Worm (Caenorhabditis elegans) whole organism, young adult: ENCODE measurements around the gene K01A11.3.

ENCODE experiments used
- C06A6.2 ChIP-seq: fragments of 200-800 bp; sonication (Bioruptor generic); conservative IDR thresholded peaks from 2 replicates; pipeline ENCODE4 v1.3.6; 2022; ENCODE audit warnings: missing genetic modification characterization, missing compliant biosample characterization
- D2030.7 ChIP-seq: fragments of 200-800 bp; sonication (Bioruptor generic); IDR thresholded peaks from 2 replicates; pipeline ENCODE4 v1.3.6; 2022; ENCODE audit warnings: missing genetic modification reagents, missing genetic modification characterization, missing compliant biosample characterization
- F22D6.2 ChIP-seq: sonication (generic microtip); optimal IDR thresholded peaks from 2 replicates; lab custom pipeline; 2016; ENCODE audit warnings: mild to moderate bottlenecking, missing genetic modification characterization, missing compliant biosample characterization
- F23B12.7 ChIP-seq: sonication (generic microtip); optimal IDR thresholded peaks from 2 replicates; lab custom pipeline; 2017; ENCODE audit warnings: missing genetic modification characterization, mild to moderate bottlenecking, missing compliant biosample characterization, antibody characterized with exemption, moderate library complexity; ENCODE audit not compliant: insufficient read depth
- F49E8.2 ChIP-seq: sonication (generic microtip); optimal IDR thresholded peaks from 3 replicates; lab custom pipeline; 2017; ENCODE audit warnings: missing genetic modification characterization, mild to moderate bottlenecking, missing compliant biosample characterization, antibody characterized with exemption, moderate library complexity; ENCODE audit not compliant: insufficient read depth
- F55B11.4 ChIP-seq: sonication (generic microtip); optimal IDR thresholded peaks from 2 replicates; lab custom pipeline; 2016; ENCODE audit warnings: missing compliant biosample characterization, missing genetic modification characterization, borderline replicate concordance; ENCODE audit not compliant: insufficient read depth
- F57A8.1 ChIP-seq: fragments of 200-800 bp; sonication (Bioruptor generic); optimal IDR thresholded peaks from 2 replicates; lab custom pipeline; 2018; ENCODE audit warnings: mild to moderate bottlenecking, missing genetic modification characterization, moderate library complexity, missing compliant biosample characterization
- Y56A3A.18 ChIP-seq: fragments of 200-800 bp; sonication (Bioruptor generic); IDR thresholded peaks from 2 replicates; pipeline ENCODE4 v1.3.6; 2022; ENCODE audit warnings: missing genetic modification reagents, missing genetic modification characterization, missing compliant biosample characterization
- Y79H2A.3 ChIP-seq: fragments of 200-800 bp; sonication (Bioruptor generic); conservative IDR thresholded peaks from 2 replicates; pipeline ENCODE4 v1.3.6; 2022; ENCODE audit warnings: missing genetic modification reagents, missing genetic modification characterization, missing compliant biosample characterization
- Y95B8A.8 ChIP-seq: fragments of 200-800 bp; sonication (Bioruptor generic); IDR thresholded peaks from 2 replicates; pipeline ENCODE4 v1.3.6; 2022; ENCODE audit warnings: missing genetic modification reagents, missing genetic modification characterization, missing compliant biosample characterization
- athp-1 ChIP-seq: sonication (generic microtip); optimal IDR thresholded peaks from 2 replicates; lab custom pipeline; 2017; ENCODE audit warnings: mild to moderate bottlenecking, missing genetic modification characterization, missing compliant biosample characterization
- attf-3 ChIP-seq: fragments of 200-800 bp; sonication (Bioruptor generic); conservative IDR thresholded peaks from 2 replicates; pipeline ENCODE4 v1.3.6; 2022; ENCODE audit warnings: missing genetic modification reagents, missing genetic modification characterization, missing compliant biosample characterization
- attf-6 ChIP-seq: fragments of 200-800 bp; sonication (Bioruptor generic); IDR thresholded peaks from 2 replicates; pipeline ENCODE4 v1.3.6; 2022; ENCODE audit warnings: missing genetic modification reagents, missing genetic modification characterization, missing compliant biosample characterization
- bed-2 ChIP-seq: fragments of 200-800 bp; sonication (Bioruptor generic); IDR thresholded peaks from 2 replicates; pipeline ENCODE4 v1.3.6; 2022; ENCODE audit warnings: missing genetic modification reagents, missing genetic modification characterization, missing compliant biosample characterization
- ccch-3 ChIP-seq: fragments of 200-800 bp; sonication (Bioruptor generic); optimal IDR thresholded peaks from 2 replicates; lab custom pipeline; 2018; ENCODE audit warnings: mild to moderate bottlenecking, missing genetic modification characterization, missing compliant biosample characterization
- cebp-1 ChIP-seq, 2 experiments: fragments of 200-800 bp in 1 of 2; sonication (Bioruptor generic) in 1 of 2; sonication (generic microtip) in 1 of 2; IDR thresholded peaks in 1 of 2; optimal IDR thresholded peaks in 1 of 2; 2 replicates each; pipeline versions ENCODE4 v1.3.6 to Lab custom; 2017 to 2022; ENCODE audit warnings: missing compliant biosample characterization in 2 of 2, missing genetic modification characterization in 2 of 2, mild to moderate bottlenecking in 1 of 2, missing genetic modification reagents in 1 of 2, moderate library complexity in 1 of 2
- cebp-2 ChIP-seq: fragments of 200-800 bp; sonication (Bioruptor generic); IDR thresholded peaks from 2 replicates; pipeline ENCODE4 v1.3.6; 2022; ENCODE audit warnings: missing genetic modification characterization, missing compliant biosample characterization
- ceh-100 ChIP-seq: fragments of 200-800 bp; sonication (Bioruptor generic); IDR thresholded peaks from 2 replicates; pipeline ENCODE4 v1.3.6; 2022; ENCODE audit warnings: missing genetic modification reagents, missing genetic modification characterization, missing compliant biosample characterization
- ceh-27 ChIP-seq: fragments of 200-800 bp; sonication (Bioruptor generic); optimal IDR thresholded peaks from 2 replicates; lab custom pipeline; 2018; ENCODE audit warnings: mild to moderate bottlenecking, missing genetic modification characterization, moderate library complexity, missing compliant biosample characterization
- ceh-58 ChIP-seq: fragments of 200-800 bp; sonication (Bioruptor generic); IDR thresholded peaks from 2 replicates; pipeline ENCODE4 v1.3.6; 2022; ENCODE audit warnings: missing genetic modification characterization, missing compliant biosample characterization
- ceh-79 ChIP-seq: sonication (generic microtip); optimal IDR thresholded peaks from 2 replicates; lab custom pipeline; 2017; ENCODE audit warnings: mild to moderate bottlenecking, missing genetic modification characterization, missing compliant biosample characterization
- ceh-91 ChIP-seq: fragments of 200-800 bp; sonication (Bioruptor generic); IDR thresholded peaks from 2 replicates; pipeline ENCODE4 v1.3.6; 2022; ENCODE audit warnings: missing genetic modification reagents, missing genetic modification characterization, missing compliant biosample characterization
- dpff-1 ChIP-seq: sonication (generic microtip); optimal IDR thresholded peaks from 2 replicates; lab custom pipeline; 2017; ENCODE audit warnings: mild to moderate bottlenecking, missing genetic modification characterization, missing compliant biosample characterization
- egl-44 ChIP-seq: fragments of 200-800 bp; sonication (Bioruptor generic); IDR thresholded peaks from 2 replicates; pipeline ENCODE4 v1.3.6; 2022; ENCODE audit warnings: missing genetic modification reagents, missing genetic modification characterization, missing compliant biosample characterization
- ekl-4 ChIP-seq: fragments of 200-800 bp; sonication (Bioruptor generic); IDR thresholded peaks from 2 replicates; pipeline ENCODE4 v1.3.6; 2022; ENCODE audit warnings: missing genetic modification reagents, missing genetic modification characterization, missing compliant biosample characterization
- ets-4 ChIP-seq: fragments of 200-800 bp; sonication (Bioruptor generic); optimal IDR thresholded peaks from 2 replicates; lab custom pipeline; 2018; ENCODE audit warnings: mild to moderate bottlenecking, missing genetic modification characterization, missing compliant biosample characterization
- hlh-12 ChIP-seq: sonication (generic microtip); optimal IDR thresholded peaks from 2 replicates; lab custom pipeline; 2016; ENCODE audit warnings: missing genetic modification characterization, missing compliant biosample characterization
- hlh-26 ChIP-seq: fragments of 200-800 bp; sonication (Bioruptor generic); conservative IDR thresholded peaks from 2 replicates; pipeline ENCODE4 v1.3.6; 2022; ENCODE audit warnings: missing genetic modification reagents, missing genetic modification characterization, missing compliant biosample characterization
- hrde-1 ChIP-seq: sonication (generic microtip); optimal IDR thresholded peaks from 2 replicates; lab custom pipeline; 2016; ENCODE audit warnings: missing genetic modification characterization, mild to moderate bottlenecking, missing compliant biosample characterization, moderate library complexity, missing genotype, missing genetic modification reagents, borderline replicate concordance
- let-607 ChIP-seq, 2 experiments: fragments of 200-800 bp in 1 of 2; sonication (Bioruptor generic) in 1 of 2; sonication (generic microtip) in 1 of 2; optimal IDR thresholded peaks; 2 replicates each; lab custom pipeline; 2016 to 2018; ENCODE audit warnings: mild to moderate bottlenecking in 2 of 2, missing compliant biosample characterization in 2 of 2, missing genetic modification characterization in 2 of 2, moderate library complexity in 2 of 2, missing genotype in 1 of 2
- lin-40 ChIP-seq: sonication (generic microtip); optimal IDR thresholded peaks from 2 replicates; lab custom pipeline; 2016; ENCODE audit warnings: missing genetic modification characterization, mild to moderate bottlenecking, missing compliant biosample characterization, missing genotype, missing genetic modification reagents
- lin-54 ChIP-seq: fragments of 200-800 bp; sonication (Bioruptor generic); optimal IDR thresholded peaks from 2 replicates; lab custom pipeline; 2018; ENCODE audit warnings: mild to moderate bottlenecking, missing genetic modification characterization, missing compliant biosample characterization
- lir-1 ChIP-seq: fragments of 200-800 bp; sonication (Bioruptor generic); conservative IDR thresholded peaks from 2 replicates; pipeline ENCODE4 v1.3.6; 2022; ENCODE audit warnings: missing genetic modification reagents, missing genetic modification characterization, missing compliant biosample characterization
- lsl-1 ChIP-seq: fragments of 200-800 bp; sonication (Bioruptor generic); optimal IDR thresholded peaks from 2 replicates; lab custom pipeline; 2018; ENCODE audit warnings: mild to moderate bottlenecking, missing genetic modification characterization, moderate library complexity, missing compliant biosample characterization
- madf-10 ChIP-seq: sonication (generic microtip); optimal IDR thresholded peaks from 2 replicates; lab custom pipeline; 2016; ENCODE audit warnings: mild to moderate bottlenecking, missing genetic modification characterization, missing compliant biosample characterization
- madf-8 ChIP-seq: fragments of 200-800 bp; sonication (Bioruptor generic); conservative IDR thresholded peaks from 2 replicates; pipeline ENCODE4 v1.3.6; 2022; ENCODE audit warnings: missing genetic modification reagents, missing genetic modification characterization, missing compliant biosample characterization
- mel-28 ChIP-seq: sonication (generic microtip); optimal IDR thresholded peaks from 2 replicates; lab custom pipeline; 2016; ENCODE audit warnings: borderline replicate concordance, mild to moderate bottlenecking, missing genetic modification characterization, missing compliant biosample characterization
- mxl-1 ChIP-seq: sonication (generic microtip); optimal IDR thresholded peaks from 2 replicates; lab custom pipeline; 2016; ENCODE audit warnings: missing genetic modification characterization, missing compliant biosample characterization
- nhr-120 ChIP-seq: fragments of 200-800 bp; sonication (Bioruptor generic); IDR thresholded peaks from 2 replicates; pipeline ENCODE4 v1.3.6; 2022; ENCODE audit warnings: missing genetic modification characterization, missing compliant biosample characterization
- nhr-179 ChIP-seq: sonication (generic microtip); optimal IDR thresholded peaks from 2 replicates; lab custom pipeline; 2016; ENCODE audit warnings: mild to moderate bottlenecking, missing genetic modification characterization, missing compliant biosample characterization
- pbrm-1 ChIP-seq: fragments of 200-800 bp; sonication (Bioruptor generic); IDR thresholded peaks from 2 replicates; pipeline ENCODE4 v1.3.6; 2022; ENCODE audit warnings: missing genetic modification reagents, missing genetic modification characterization, missing compliant biosample characterization
- rpc-1 ChIP-seq, 2 experiments: fragments of 150-350 bp in 1 of 2; sonication (generic microtip) in 1 of 2; optimal IDR thresholded peaks; 2 replicates each; lab custom pipeline; 2014 to 2018; ENCODE audit warnings: missing biosample characterization in 1 of 2, missing genetic modification characterization in 1 of 2, missing genetic modification reagents in 1 of 2, missing genotype in 1 of 2
- snpc-3.4 ChIP-seq: sonication (generic microtip); optimal IDR thresholded peaks from 2 replicates; lab custom pipeline; 2017; ENCODE audit warnings: missing genetic modification characterization, mild to moderate bottlenecking, missing compliant biosample characterization, antibody characterized with exemption, moderate library complexity, missing genotype, missing genetic modification reagents
- tbp1 ChIP-seq: fragments of 200-800 bp; sonication (Bioruptor generic); optimal IDR thresholded peaks from 2 replicates; lab custom pipeline; 2018; ENCODE audit warnings: mild to moderate bottlenecking, missing genetic modification characterization, missing compliant biosample characterization
- unc-62 ChIP-seq: fragments of 150-350 bp; optimal IDR thresholded peaks from 2 replicates; lab custom pipeline; 2014; ENCODE audit warnings: missing biosample characterization, missing genetic modification reagents, missing genetic modification characterization
- ztf-18 ChIP-seq: sonication (generic microtip); optimal IDR thresholded peaks from 2 replicates; lab custom pipeline; 2016; ENCODE audit warnings: missing genotype, mild to moderate bottlenecking, missing genetic modification characterization, missing compliant biosample characterization
- ztf-28 ChIP-seq: fragments of 200-800 bp; sonication (Bioruptor generic); IDR thresholded peaks from 2 replicates; pipeline ENCODE4 v1.3.6; 2022; ENCODE audit warnings: missing genetic modification reagents, missing genetic modification characterization, missing compliant biosample characterization

Gene K01A11.3

DNA sequence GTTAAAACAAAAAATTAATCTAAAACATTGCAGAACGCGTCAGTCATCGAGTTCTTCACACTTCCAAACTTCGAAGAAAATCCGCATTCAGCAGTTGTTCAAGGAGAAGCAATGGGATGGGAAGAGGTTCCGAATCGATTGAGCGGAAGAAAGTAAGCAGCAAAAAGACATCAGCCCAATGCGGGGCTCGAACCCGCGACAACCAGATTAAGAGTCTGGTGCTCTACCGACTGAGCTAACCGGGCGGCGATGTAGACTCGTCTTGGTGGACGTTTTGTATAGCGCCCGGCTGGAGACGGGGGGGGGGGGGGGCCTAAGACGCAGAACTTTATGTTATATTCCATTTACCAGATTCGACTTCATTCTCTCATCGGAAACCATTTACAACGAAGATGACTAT lies 25.7 kb downstream of the K01A11.3 start (continued):
- TF ChIP-seq Y95B8A.8 (GFP tag; lab: Robert Waterston, UW) (no peak), madf-10 (no peak), lir-1 (GFP tag; lab: Robert Waterston, UW) (no peak), unc-62 (GFP tag; lab: Kevin White, UChicago) (no peak), ets-4 (GFP tag; lab: Kevin White, UChicago) (no peak), nhr-120 (GFP tag; lab: Robert Waterston, UW) (no peak), let-607 (tag; optimal IDR thresholded peaks at IDR 0.05; lab: Kevin White, UChicago) (no peak), attf-3 (GFP tag; lab: Robert Waterston, UW) (no peak), egl-44 (GFP tag; lab: Robert Waterston, UW) (no peak), hlh-26 (GFP tag; lab: Robert Waterston, UW) (no peak), athp-1 (tag; lab: Kevin White, UChicago) (no peak), F55B11.4 (tag; lab: Kevin White, UChicago) (no peak), cebp-1 (GFP tag; IDR thresholded peaks at IDR 0.05; lab: Robert Waterston, UW) (no peak), cebp-1 (tag; optimal IDR thresholded peaks at IDR 0.05; lab: Kevin White, UChicago) (peak; percentile 10), nhr-179 (tag; lab: Kevin White, UChicago) (no peak), ztf-28 (GFP tag; lab: Robert Waterston, UW) (no peak), ceh-79 (tag; lab: Kevin White, UChicago) (no peak), F23B12.7 (no peak), tbp1 (GFP tag; lab: Kevin White, UChicago) (peak; percentile 90), ztf-18 (tag; lab: Kevin White, UChicago) (peak; percentile 36), mxl-1 (tag; lab: Kevin White, UChicago) (no peak), Y56A3A.18 (GFP tag; lab: Robert Waterston, UW) (0 out of 2 replicates have a peak, but pooled peaks have one; percentile 42), ekl-4 (peak; percentile 65; the same call in 1 of the 2 replicates), rpc-1 (optimal IDR thresholded peaks at IDR 0.05; lab: Kevin White, UChicago) (peak; percentile 55), rpc-1 (tag; optimal IDR thresholded peaks at IDR 0.05; lab: Kevin White, UChicago) (peak; percentile 71), attf-6 (GFP tag; lab: Robert Waterston, UW) (no peak), ceh-58 (GFP tag; lab: Robert Waterston, UW) (no peak), ccch-3 (GFP tag; lab: Kevin White, UChicago) (no peak), mel-28 (tag; lab: Kevin White, UChicago) (no peak), madf-8 (GFP tag; lab: Robert Waterston, UW) (no peak), lin-40 (tag; lab: Kevin White, UChicago) (no peak), F49E8.2 (tag; lab: Kevin White, UChicago) (no peak), snpc-3.4 (tag; lab: Kevin White, UChicago) (no peak), C06A6.2 (GFP tag; lab: Robert Waterston, UW) (no peak), dpff-1 (tag; lab: Kevin White, UChicago) (no peak), F57A8.1 (GFP tag; lab: Kevin White, UChicago) (no peak), bed-2 (GFP tag; lab: Robert Waterston, UW) (no peak), ceh-91 (GFP tag; lab: Robert Waterston, UW) (no peak), cebp-2 (GFP tag; lab: Robert Waterston, UW) (no peak), pbrm-1 (GFP tag; lab: Robert Waterston, UW) (peak; percentile 69; the same call in 1 of the 2 replicates), Y79H2A.3 (GFP tag; lab: Robert Waterston, UW) (no peak), D2030.7 (GFP tag; lab: Robert Waterston, UW) (no peak), ceh-27 (GFP tag; lab: Kevin White, UChicago) (no peak), hrde-1 (tag; lab: Kevin White, UChicago) (peak; percentile 2), F22D6.2 (tag; lab: Kevin White, UChicago) (no peak), hlh-12 (tag; lab: Kevin White, UChicago) (no peak), ceh-100 (GFP tag; lab: Robert Waterston, UW) (no peak; the same call in 1 of the 2 replicates), lsl-1 (peak; percentile 42), lin-54 (GFP tag; lab: Kevin White, UChicago) (peak; percentile 32)
